Worm (Caenorhabditis elegans): ENCODE results near the gene Y75B8A.24.
A peak's percentile ranks its signal among the peaks of the same experiment; 100 is the strongest.

Y75B8A.24 gene

ce11 chrIII:12245570-12245969, 28.0 kb downstream of the Y75B8A.24 start:
- no peak for TF ChIP-seq unc-39 (tag; optimal IDR thresholded peaks at IDR 0.05)
- TF ChIP-seq bed-3 (GFP tag; optimal IDR thresholded peaks at IDR 0.05): no peak
- no peak for TF ChIP-seq ceh-43 (GFP tag; optimal IDR thresholded peaks at IDR 0.05)

- no peak for TF ChIP-seq sptf-1 (tag; optimal IDR thresholded peaks at IDR 0.05)
- no peak for TF ChIP-seq lin-32 (GFP tag; optimal IDR thresholded peaks at IDR 0.05)
- TF ChIP-seq lin-13 (tag; optimal IDR thresholded peaks at IDR 0.05): no peak
These were observed 37.6 kb downstream of the Y75B8A.24 start, which contains the start of the genes grl-15 and fbxa-89 for ce11 chrIII:12235914-12236313. Gene grl-15 (minus strand): TSS chrIII:12236014. Gene fbxa-89 (plus strand): TSS chrIII:12236184.

- TF ChIP-seq pha-4 (tag; optimal IDR thresholded peaks at IDR 0.05) (no peak), ceh-43 (GFP tag; optimal IDR thresholded peaks at IDR 0.05) (no peak), ces-1 (GFP tag; optimal IDR thresholded peaks at IDR 0.05) (no peak), nhr-76 (tag; optimal IDR thresholded peaks at IDR 0.05) (no peak), ceh-39 (tag; optimal IDR thresholded peaks at IDR 0.05) (no peak), blmp-1 (tag; optimal IDR thresholded peaks at IDR 0.05) (no peak), unc-39 (tag; optimal IDR thresholded peaks at IDR 0.05) (no peak), drap-1 (GFP tag; optimal IDR thresholded peaks at IDR 0.05) (no peak), M03D4.4 (tag; optimal IDR thresholded peaks at IDR 0.05) (no peak), lsy-2 (tag; optimal IDR thresholded peaks at IDR 0.05) (no peak), mep-1 (tag; optimal IDR thresholded peaks at IDR 0.05) (no peak), snpc-4 (tag; optimal IDR thresholded peaks at IDR 0.05) (no peak), ztf-11 (tag; optimal IDR thresholded peaks at IDR 0.05) (no peak)
These were observed 38.2 kb downstream of the Y75B8A.24 start for ce11 chrIII:12235359-12235758.

- peak; percentile 40 for TF ChIP-seq lin-32 (GFP tag; optimal IDR thresholded peaks at IDR 0.05)
- no peak for TF ChIP-seq hlh-1 (tag; optimal IDR thresholded peaks at IDR 0.05)
- no peak for TF ChIP-seq nhr-28 (tag; optimal IDR thresholded peaks at IDR 0.05)
- TF ChIP-seq sptf-1 (tag; optimal IDR thresholded peaks at IDR 0.05): peak; percentile 51
- peak; percentile 17 for TF ChIP-seq lsy-2 (tag; optimal IDR thresholded peaks at IDR 0.05)
These were observed 40.1 kb downstream of the Y75B8A.24 start for ce11 chrIII:12233493-12233892.

- TF ChIP-seq unc-39 (tag; optimal IDR thresholded peaks at IDR 0.05) (no peak), nhr-28 (tag; optimal IDR thresholded peaks at IDR 0.05) (no peak), lin-13 (tag; optimal IDR thresholded peaks at IDR 0.05) (no peak), nhr-2 (tag; optimal IDR thresholded peaks at IDR 0.05) (no peak), ceh-43 (GFP tag; optimal IDR thresholded peaks at IDR 0.05) (no peak), ces-1 (GFP tag; optimal IDR thresholded peaks at IDR 0.05) (no peak), unc-62 (GFP tag; optimal IDR thresholded peaks at IDR 0.05) (no peak), flh-1 (GFP tag; optimal IDR thresholded peaks at IDR 0.05) (no peak)
These were observed 42.0 kb downstream of the Y75B8A.24 start for ce11 chrIII:12231539-12231938.

- TF ChIP-seq mep-1 (tag; optimal IDR thresholded peaks at IDR 0.05): no peak
- no peak for TF ChIP-seq pha-4 (tag; optimal IDR thresholded peaks at IDR 0.05)
- TF ChIP-seq blmp-1 (tag; optimal IDR thresholded peaks at IDR 0.05): no peak
- no peak for TF ChIP-seq drap-1 (GFP tag; optimal IDR thresholded peaks at IDR 0.05)
- TF ChIP-seq ceh-43 (GFP tag; optimal IDR thresholded peaks at IDR 0.05): no peak
- no peak for TF ChIP-seq lin-13 (tag; optimal IDR thresholded peaks at IDR 0.05)
- no peak for TF ChIP-seq snpc-4 (tag; optimal IDR thresholded peaks at IDR 0.05)
- TF ChIP-seq lsy-2 (tag; optimal IDR thresholded peaks at IDR 0.05): no peak
- TF ChIP-seq elt-3 (tag; optimal IDR thresholded peaks at IDR 0.05): no peak
- no peak for TF ChIP-seq hlh-1 (tag; optimal IDR thresholded peaks at IDR 0.05)
- TF ChIP-seq cnd-1 (tag; optimal IDR thresholded peaks at IDR 0.05): no peak
- no peak for TF ChIP-seq flh-1 (GFP tag; optimal IDR thresholded peaks at IDR 0.05)
- TF ChIP-seq ztf-11 (tag; optimal IDR thresholded peaks at IDR 0.05): no peak
- TF ChIP-seq ceh-39 (tag; optimal IDR thresholded peaks at IDR 0.05): no peak
- TF ChIP-seq M03D4.4 (tag; optimal IDR thresholded peaks at IDR 0.05): no peak
- no peak for TF ChIP-seq zip-8 (tag; optimal IDR thresholded peaks at IDR 0.05)
- TF ChIP-seq tbx-8 (GFP tag; optimal IDR thresholded peaks at IDR 0.05): no peak
- TF ChIP-seq bed-3 (GFP tag; optimal IDR thresholded peaks at IDR 0.05): no peak
- TF ChIP-seq elt-1 (tag; optimal IDR thresholded peaks at IDR 0.05; ENCODE audit: borderline replicate concordance, insufficient read depth): no peak
- no peak for TF ChIP-seq nhr-76 (tag; optimal IDR thresholded peaks at IDR 0.05)
These were observed 43.4 kb downstream of the Y75B8A.24 start for ce11 chrIII:12230195-12230594.

ce11 chrIII:12227935-12228334, 45.6 kb downstream of the Y75B8A.24 start:
- no peak for TF ChIP-seq sptf-1 (tag; optimal IDR thresholded peaks at IDR 0.05)
- no peak for TF ChIP-seq sem-2 (GFP tag; optimal IDR thresholded peaks at IDR 0.05)
- no peak for TF ChIP-seq drap-1 (GFP tag; optimal IDR thresholded peaks at IDR 0.05)
- TF ChIP-seq unc-39 (tag; optimal IDR thresholded peaks at IDR 0.05): no peak
- no peak for TF ChIP-seq lsy-2 (tag; optimal IDR thresholded peaks at IDR 0.05)
- no peak for TF ChIP-seq ztf-11 (tag; optimal IDR thresholded peaks at IDR 0.05)
- TF ChIP-seq lin-13 (tag; optimal IDR thresholded peaks at IDR 0.05): no peak
- TF ChIP-seq unc-62 (GFP tag; optimal IDR thresholded peaks at IDR 0.05): no peak
- TF ChIP-seq ceh-43 (GFP tag; optimal IDR thresholded peaks at IDR 0.05): no peak
- no peak for TF ChIP-seq nhr-12 (tag; optimal IDR thresholded peaks at IDR 0.05)
- TF ChIP-seq flh-1 (GFP tag; optimal IDR thresholded peaks at IDR 0.05): no peak
- TF ChIP-seq tbx-8 (GFP tag; optimal IDR thresholded peaks at IDR 0.05): no peak
